Worm (Caenorhabditis elegans) whole organism, midembryonic: ENCODE results near the gene skpo-2.

ENCODE experiments used
- cog-1 ChIP-seq: sonication (generic microtip); optimal IDR thresholded peaks from 2 replicates; lab custom pipeline; 2016; ENCODE audit warnings: missing genetic modification characterization, missing compliant biosample characterization
- ztf-23 ChIP-seq: fragments of 200-800 bp; sonication (Bioruptor generic); IDR thresholded peaks from 2 replicates; pipeline ENCODE4 v1.3.6; 2022; ENCODE audit warnings: missing genetic modification reagents, missing genetic modification characterization, missing compliant biosample characterization

DNA sequence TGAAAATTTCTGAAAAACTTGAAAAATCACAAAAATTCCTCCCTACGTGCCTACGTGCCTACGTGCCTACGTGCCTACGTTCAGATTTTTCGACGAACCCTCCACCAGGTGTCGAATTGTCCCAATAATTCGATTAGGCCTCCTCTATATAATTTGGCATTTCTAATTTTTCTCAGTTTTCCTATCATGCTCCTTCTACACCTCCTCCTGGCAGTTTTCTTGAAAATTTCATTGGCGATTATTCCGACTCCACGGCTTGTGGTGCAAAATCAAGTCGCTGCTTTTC is 4.3 kb upstream of the skpo-2 start, which contains the start of gene C16C8.17:
- TF ChIP-seq cog-1 (no peak), ztf-23 (GFP tag; lab: Robert Waterston, UW) (no peak)
